Worm (Caenorhabditis elegans): ENCODE results near the gene pals-31.

DNA sequence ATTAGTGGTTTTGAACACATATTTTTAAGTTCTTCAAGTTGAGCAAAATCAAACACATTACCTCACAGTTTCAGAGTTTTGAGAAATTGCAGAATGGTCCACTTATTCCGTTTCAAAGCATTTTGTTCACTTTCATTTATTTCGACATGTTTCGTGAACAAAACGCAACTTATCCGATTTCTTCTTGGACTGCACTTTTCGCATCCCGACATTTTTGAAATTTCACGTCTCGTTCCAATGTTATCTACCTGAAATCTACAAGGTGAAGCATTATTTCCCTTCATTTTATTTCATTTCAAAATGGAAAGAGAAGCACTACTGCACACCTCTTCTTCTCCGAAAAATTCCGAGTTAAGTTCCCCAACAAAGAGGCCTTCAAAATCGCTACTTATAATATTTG lies 46.2 kb upstream of the pals-31 start, which contains the start of gene ZK488.6:
- TF ChIP-seq aly-1 (tag; optimal IDR thresholded peaks at IDR 0.05) = no peak
- TF ChIP-seq ama-1 (optimal IDR thresholded peaks at IDR 0.05) = no peak
- TF ChIP-seq sea-1 (GFP tag; conservative IDR thresholded peaks at IDR 0.05) = no peak
- TF ChIP-seq ceh-13 (GFP tag; optimal IDR thresholded peaks at IDR 0.05) = no peak
- no peak for TF ChIP-seq tbx-37 (GFP tag; conservative IDR thresholded peaks at IDR 0.05)
- TF ChIP-seq hnd-1 (tag; optimal IDR thresholded peaks at IDR 0.05) = no peak
- no peak for TF ChIP-seq ets-7 (tag; optimal IDR thresholded peaks at IDR 0.05)
- TF ChIP-seq flt-1 (GFP tag; IDR thresholded peaks at IDR 0.05) = no peak
